Fruit fly (Drosophila melanogaster) whole organism, prepupa: ENCODE measurements around the gene CG46462.

ENCODE experiments used
- CG15336 ChIP-seq: fragments of 200-800 bp; sonication (Bioruptor generic); IDR thresholded peaks from 2 replicates; pipeline ENCODE4 v1.3.6; 2022; ENCODE audit warnings: missing biosample characterization, missing genetic modification characterization
- CG1621 ChIP-seq: fragments of 200-800 bp; sonication (Bioruptor generic); optimal IDR thresholded peaks from 3 replicates; lab custom pipeline; 2018; ENCODE audit warnings: missing biosample characterization, mild to moderate bottlenecking, missing genetic modification characterization
- CG3919 ChIP-seq: fragments of 200-800 bp; sonication (Bioruptor generic); optimal IDR thresholded peaks from 3 replicates; lab custom pipeline; 2016; ENCODE audit warnings: missing biosample characterization, missing genetic modification characterization
- CG6163 ChIP-seq: fragments of 200-800 bp; sonication (Bioruptor generic); IDR thresholded peaks from 3 replicates; pipeline ENCODE4 v1.3.6; 2022; ENCODE audit warnings: missing biosample characterization, missing genetic modification characterization
- CG6792 ChIP-seq: fragments of 200-800 bp; sonication (Bioruptor generic); optimal IDR thresholded peaks from 3 replicates; lab custom pipeline; 2016; ENCODE audit warnings: missing biosample characterization, missing genetic modification characterization
- Met ChIP-seq: fragments of 200-800 bp; sonication (Bioruptor generic); optimal IDR thresholded peaks from 3 replicates; lab custom pipeline; 2016; ENCODE audit warnings: missing biosample characterization, missing genetic modification characterization
- Sox102F ChIP-seq: fragments of 200-800 bp; sonication (Bioruptor generic); optimal IDR thresholded peaks from 2 replicates; lab custom pipeline; 2016; ENCODE audit warnings: missing biosample characterization, mild to moderate bottlenecking, missing genetic modification characterization
- fkh ChIP-seq: fragments of 200-800 bp; sonication (Bioruptor generic); optimal IDR thresholded peaks from 3 replicates; lab custom pipeline; 2017; ENCODE audit warnings: missing biosample characterization, mild to moderate bottlenecking, missing genetic modification characterization, moderate library complexity

DNA sequence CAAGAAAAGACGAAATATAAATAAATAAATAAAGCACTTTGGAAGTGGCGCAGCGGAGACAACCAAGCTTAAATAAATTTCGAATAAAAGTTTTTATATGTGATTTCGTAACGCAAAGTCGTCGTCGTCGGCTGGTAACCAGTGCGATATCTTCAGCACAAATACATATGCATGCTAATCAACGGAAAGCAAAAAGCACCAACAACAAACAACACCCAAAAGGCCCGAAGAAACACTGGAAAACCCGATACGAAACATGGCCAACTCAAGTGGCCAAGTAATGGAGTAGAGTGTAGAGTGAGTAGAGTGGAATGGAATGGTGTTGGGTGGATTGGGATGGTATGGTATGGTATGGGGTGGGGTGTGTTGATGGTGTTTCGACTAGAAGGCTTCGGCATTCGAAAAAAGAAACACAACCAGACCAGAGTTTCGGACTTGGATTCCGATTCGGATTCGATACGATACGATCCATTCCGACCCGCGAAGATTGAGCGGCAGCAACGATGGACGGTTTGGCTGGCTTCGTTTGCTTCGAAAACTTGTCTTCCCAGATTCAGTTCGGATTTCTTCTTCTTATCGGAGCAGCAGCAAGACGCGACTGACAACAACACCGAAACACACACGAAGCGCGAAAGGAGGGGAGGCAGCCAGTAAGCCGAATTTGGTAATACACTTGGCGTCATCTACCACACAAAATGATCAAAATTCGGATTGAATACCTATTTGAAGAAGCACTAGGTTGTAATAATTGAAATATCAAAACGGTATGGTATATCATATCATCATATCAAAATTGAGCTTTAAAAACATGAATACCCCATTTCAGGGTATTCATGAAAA, 28.7 kb upstream of the CG46462 start:
- peak; percentile 99 for TF ChIP-seq Met
- peak; percentile 98 for TF ChIP-seq CG1621 (tag; lab: Kevin White, UChicago)
- peak; percentile 99 for TF ChIP-seq Sox102F (GFP tag; lab: Kevin White, UChicago)
- peak; percentile 98 for TF ChIP-seq CG15336 (GFP tag; lab: Robert Waterston, UW)
- peak; percentile 99 for TF ChIP-seq CG6792 (GFP tag; lab: Kevin White, UChicago)
- TF ChIP-seq fkh: peak; percentile 51
- peak; percentile 98 for TF ChIP-seq CG6163
- peak; percentile 99 for TF ChIP-seq CG3919 (GFP tag; lab: Kevin White, UChicago)
